Worm (Caenorhabditis elegans): Measurements from ENCODE around the gene Y46D2A.1.

DNA sequence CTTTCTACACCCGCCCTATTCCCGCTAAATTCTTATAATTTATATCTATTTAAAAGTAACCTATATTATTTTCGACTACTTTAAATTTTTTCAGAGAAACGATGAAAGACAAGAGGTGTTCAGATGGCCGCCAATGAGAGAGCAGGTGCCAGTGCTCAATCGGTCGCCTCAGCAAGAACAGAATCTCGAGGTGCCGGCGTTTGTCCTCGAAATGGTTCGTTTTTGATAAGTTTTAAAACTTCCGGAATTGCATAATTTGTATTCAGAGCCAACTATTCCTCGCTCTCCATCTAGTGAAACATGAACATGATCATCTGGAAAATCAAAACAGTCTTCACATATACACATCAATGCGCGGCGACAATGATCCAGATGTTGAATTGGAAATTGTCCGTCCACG is 48.7 kb downstream of the Y46D2A.1 start, which contains the start of gene bath-23:
- TF ChIP-seq him-1 (tag; optimal IDR thresholded peaks at IDR 0.05) = no peak
- TF ChIP-seq dao-5 (tag; optimal IDR thresholded peaks at IDR 0.05) = no peak
- no peak for TF ChIP-seq W03F9.2 (tag; optimal IDR thresholded peaks at IDR 0.05)

All from whole organism, L4/young adult.